Fruit fly (Drosophila melanogaster) whole organism, pupa: Measurements from ENCODE around the gene Octbeta1R.

Experiments
- CG34367 ChIP-seq: fragments of 200-800 bp; sonication (Bioruptor generic); optimal IDR thresholded peaks from 2 replicates; lab custom pipeline; 2018; ENCODE audit warnings: missing biosample characterization, mild to moderate bottlenecking, missing genetic modification characterization
- fd96Ca ChIP-seq: fragments of 200-800 bp; sonication (Bioruptor generic); IDR thresholded peaks from 3 replicates; pipeline ENCODE4 v1.3.6; 2022; ENCODE audit warnings: missing biosample characterization, missing genetic modification characterization

DNA sequence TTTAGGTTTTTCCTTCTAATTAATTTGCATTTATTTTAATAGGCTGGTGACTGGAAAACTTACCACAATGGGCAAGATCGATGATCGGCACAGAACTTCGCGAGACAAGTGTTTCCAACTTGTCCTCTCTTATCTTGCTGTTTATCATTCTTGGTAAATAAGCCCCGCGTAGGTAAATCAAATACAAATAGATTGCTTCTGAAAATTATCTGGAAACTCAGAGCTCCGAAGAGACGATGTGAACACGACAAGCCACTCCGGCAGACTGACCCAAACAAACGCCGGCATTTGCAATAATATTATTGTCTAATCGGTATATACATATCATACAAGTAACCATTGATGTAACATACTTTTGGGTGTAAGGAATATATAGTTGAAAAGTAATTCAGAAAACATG, 33.3 kb downstream of the Octbeta1R start, which contains the start of gene CG33099:
- TF ChIP-seq CG34367 (tag; lab: Kevin White, UChicago) (no peak), fd96Ca (no peak)
